Fruit fly (Drosophila melanogaster) whole organism, prepupa: ENCODE measurements around the gene Tmem43.

Source experiments
- CG10669 ChIP-seq: fragments of 200-800 bp; sonication (Bioruptor generic); optimal IDR thresholded peaks from 3 replicates; lab custom pipeline; 2018; ENCODE audit warnings: missing biosample characterization, mild to moderate bottlenecking, missing genetic modification characterization, moderate library complexity
- CG11294 ChIP-seq: fragments of 200-800 bp; sonication (Bioruptor generic); IDR thresholded peaks from 2 replicates; pipeline ENCODE4 v1.3.6; 2022; ENCODE audit warnings: missing biosample characterization, missing genetic modification characterization
- CG15336 ChIP-seq: fragments of 200-800 bp; sonication (Bioruptor generic); IDR thresholded peaks from 2 replicates; pipeline ENCODE4 v1.3.6; 2022; ENCODE audit warnings: missing biosample characterization, missing genetic modification characterization
- CG1621 ChIP-seq: fragments of 200-800 bp; sonication (Bioruptor generic); optimal IDR thresholded peaks from 3 replicates; lab custom pipeline; 2018; ENCODE audit warnings: missing biosample characterization, mild to moderate bottlenecking, missing genetic modification characterization
- CG16779 ChIP-seq: fragments of 200-800 bp; sonication (Bioruptor generic); optimal IDR thresholded peaks from 3 replicates; lab custom pipeline; 2017; ENCODE audit warnings: missing biosample characterization, mild to moderate bottlenecking, missing genetic modification characterization
- CG31627 ChIP-seq: fragments of 200-800 bp; sonication (Bioruptor generic); optimal IDR thresholded peaks from 3 replicates; lab custom pipeline; 2016; ENCODE audit warnings: missing biosample characterization, missing genetic modification characterization
- CG32006 ChIP-seq: fragments of 200-800 bp; sonication (Bioruptor generic); optimal IDR thresholded peaks from 3 replicates; lab custom pipeline; 2017; ENCODE audit warnings: missing biosample characterization, mild to moderate bottlenecking, missing genetic modification characterization
- CG34406 ChIP-seq: fragments of 200-800 bp; sonication (Bioruptor generic); optimal IDR thresholded peaks from 3 replicates; lab custom pipeline; 2016; ENCODE audit warnings: missing biosample characterization, missing genetic modification characterization
- CG3919 ChIP-seq: fragments of 200-800 bp; sonication (Bioruptor generic); optimal IDR thresholded peaks from 3 replicates; lab custom pipeline; 2016; ENCODE audit warnings: missing biosample characterization, missing genetic modification characterization
- CG4318 ChIP-seq: fragments of 200-800 bp; sonication (Bioruptor generic); optimal IDR thresholded peaks from 3 replicates; lab custom pipeline; 2017; ENCODE audit warnings: missing biosample characterization, mild to moderate bottlenecking, missing genetic modification characterization
- CG6276 ChIP-seq: fragments of 200-800 bp; sonication (Bioruptor generic); optimal IDR thresholded peaks from 2 replicates; lab custom pipeline; 2017; ENCODE audit warnings: missing biosample characterization, mild to moderate bottlenecking, missing genetic modification characterization
- CG6792 ChIP-seq: fragments of 200-800 bp; sonication (Bioruptor generic); optimal IDR thresholded peaks from 3 replicates; lab custom pipeline; 2016; ENCODE audit warnings: missing biosample characterization, missing genetic modification characterization
- CG6808 ChIP-seq: fragments of 200-800 bp; sonication (Bioruptor generic); optimal IDR thresholded peaks from 3 replicates; lab custom pipeline; 2017; ENCODE audit warnings: missing biosample characterization, missing genetic modification characterization, mild to moderate bottlenecking, moderate library complexity, missing genetic modification reagents
- CG7368 ChIP-seq: fragments of 200-800 bp; sonication (Bioruptor generic); optimal IDR thresholded peaks from 3 replicates; lab custom pipeline; 2016; ENCODE audit warnings: missing biosample characterization, missing genetic modification characterization
- CG8119 ChIP-seq: fragments of 200-800 bp; sonication (Bioruptor generic); IDR thresholded peaks from 3 replicates; pipeline ENCODE4 v1.3.6; 2022; ENCODE audit warnings: missing biosample characterization, missing genetic modification characterization
- CG9139 ChIP-seq: fragments of 200-800 bp; sonication (Bioruptor generic); optimal IDR thresholded peaks from 3 replicates; lab custom pipeline; 2017; ENCODE audit warnings: missing biosample characterization, mild to moderate bottlenecking, missing genetic modification characterization
- Eip75B ChIP-seq: fragments of 200-800 bp; sonication (Bioruptor generic); optimal IDR thresholded peaks from 3 replicates; lab custom pipeline; 2016; ENCODE audit warnings: missing biosample characterization, missing genetic modification characterization
- Eip78C ChIP-seq: fragments of 200-800 bp; sonication (Bioruptor generic); peaks from one replicate; lab custom pipeline; 2016; ENCODE audit warnings: missing biosample characterization, missing genetic modification characterization
- Ets96B ChIP-seq: fragments of 200-800 bp; optimal IDR thresholded peaks from 2 replicates; lab custom pipeline; 2019; ENCODE audit warnings: missing biosample characterization, mild to moderate bottlenecking, missing genetic modification characterization, moderate library complexity
- Gug ChIP-seq: fragments of 200-800 bp; sonication (Bioruptor generic); IDR thresholded peaks from 2 replicates; pipeline ENCODE4 v1.3.6; 2022; ENCODE audit warnings: missing biosample characterization, missing genetic modification characterization
- Hr38 ChIP-seq: sonication (Bioruptor generic); optimal IDR thresholded peaks from 2 replicates; lab custom pipeline; 2016; ENCODE audit warnings: missing biosample characterization, missing genetic modification characterization
- Hr39 ChIP-seq: fragments of 200-800 bp; sonication (Bioruptor generic); optimal IDR thresholded peaks from 2 replicates; lab custom pipeline; 2016; ENCODE audit warnings: missing biosample characterization, missing genetic modification characterization
- Hr4 ChIP-seq: fragments of 200-800 bp; sonication (Bioruptor generic); optimal IDR thresholded peaks from 3 replicates; lab custom pipeline; 2016; ENCODE audit warnings: missing biosample characterization, missing genetic modification characterization
- OdsH ChIP-seq: fragments of 200-800 bp; sonication (Bioruptor generic); optimal IDR thresholded peaks from 3 replicates; lab custom pipeline; 2016; ENCODE audit warnings: missing biosample characterization, missing genetic modification characterization
- Sox102F ChIP-seq: fragments of 200-800 bp; sonication (Bioruptor generic); optimal IDR thresholded peaks from 2 replicates; lab custom pipeline; 2016; ENCODE audit warnings: missing biosample characterization, mild to moderate bottlenecking, missing genetic modification characterization
- Sox14 ChIP-seq: fragments of 200-800 bp; sonication (Bioruptor generic); optimal IDR thresholded peaks from 3 replicates; lab custom pipeline; 2016; ENCODE audit warnings: missing biosample characterization, missing genetic modification characterization
- Sox15 ChIP-seq: fragments of 200-800 bp; sonication (Bioruptor generic); optimal IDR thresholded peaks from 3 replicates; lab custom pipeline; 2016; ENCODE audit warnings: missing biosample characterization, missing genetic modification characterization
- acj6 ChIP-seq: fragments of 200-800 bp; sonication (Bioruptor generic); optimal IDR thresholded peaks from 3 replicates; lab custom pipeline; 2016; ENCODE audit warnings: missing biosample characterization, missing genetic modification characterization
- cyc ChIP-seq: fragments of 200-800 bp; sonication (Bioruptor generic); optimal IDR thresholded peaks from 3 replicates; lab custom pipeline; 2016; ENCODE audit warnings: missing biosample characterization, missing genetic modification characterization
- dac ChIP-seq: fragments of 200-800 bp; sonication (Bioruptor generic); optimal IDR thresholded peaks from 2 replicates; lab custom pipeline; 2017; ENCODE audit warnings: missing biosample characterization, mild to moderate bottlenecking, missing genetic modification characterization
- dsx ChIP-seq: fragments of 200-800 bp; optimal IDR thresholded peaks from 3 replicates; lab custom pipeline; 2019; ENCODE audit warnings: missing biosample characterization, mild to moderate bottlenecking, missing genetic modification characterization, moderate library complexity; ENCODE audit not compliant: poor library complexity, severe bottlenecking
- eg ChIP-seq: fragments of 200-800 bp; sonication (Bioruptor generic); IDR thresholded peaks from 3 replicates; pipeline ENCODE4 v1.3.6; 2022; ENCODE audit warnings: missing biosample characterization, missing genetic modification characterization
- esn ChIP-seq: fragments of 200-800 bp; sonication (Bioruptor generic); optimal IDR thresholded peaks from 2 replicates; lab custom pipeline; 2016; ENCODE audit warnings: missing biosample characterization, mild to moderate bottlenecking, missing genetic modification characterization, moderate library complexity
- fd85E ChIP-seq: fragments of 200-800 bp; sonication (Bioruptor generic); optimal IDR thresholded peaks from 3 replicates; lab custom pipeline; 2016; ENCODE audit warnings: missing biosample characterization, missing genetic modification characterization
- fkh ChIP-seq: fragments of 200-800 bp; sonication (Bioruptor generic); optimal IDR thresholded peaks from 3 replicates; lab custom pipeline; 2017; ENCODE audit warnings: missing biosample characterization, mild to moderate bottlenecking, missing genetic modification characterization, moderate library complexity
- lz ChIP-seq: fragments of 200-800 bp; sonication (Bioruptor generic); optimal IDR thresholded peaks from 3 replicates; lab custom pipeline; 2016; ENCODE audit warnings: missing biosample characterization, missing genetic modification characterization
- net ChIP-seq: fragments of 200-800 bp; sonication (Bioruptor generic); optimal IDR thresholded peaks from 3 replicates; lab custom pipeline; 2016; ENCODE audit warnings: missing biosample characterization, missing genetic modification characterization
- salr ChIP-seq, 2 experiments: fragments of 200-800 bp; sonication (Bioruptor generic); optimal IDR thresholded peaks; 3 replicates each; lab custom pipeline; 2016 to 2018; ENCODE audit warnings: missing biosample characterization in 2 of 2, missing genetic modification characterization in 2 of 2, mild to moderate bottlenecking in 1 of 2
- ss ChIP-seq, 2 experiments: fragments of 200-800 bp; sonication (Bioruptor generic); optimal IDR thresholded peaks; 2 replicates in 1 of 2; 3 replicates in 1 of 2; lab custom pipeline; 2017 to 2018; ENCODE audit warnings: mild to moderate bottlenecking in 2 of 2, missing biosample characterization in 2 of 2, missing genetic modification characterization in 2 of 2, moderate library complexity in 1 of 2
- svp ChIP-seq: fragments of 200-800 bp; sonication (Bioruptor generic); peaks from one replicate; lab custom pipeline; 2016; ENCODE audit warnings: missing biosample characterization, missing genetic modification characterization
- topi ChIP-seq: fragments of 200-800 bp; sonication (Bioruptor generic); optimal IDR thresholded peaks from 3 replicates; lab custom pipeline; 2016; ENCODE audit warnings: missing biosample characterization, missing genetic modification characterization

The Tmem43 gene

dm6 chr3L:7866558-7866957, 48.4 kb downstream of the Tmem43 start:
- TF ChIP-seq CG16779 (tag; lab: Kevin White, UChicago): no peak
- TF ChIP-seq fkh (GFP tag; lab: Kevin White, UChicago): peak; percentile 70
- TF ChIP-seq Hr4 (GFP tag; lab: Kevin White, UChicago): peak; percentile 7
- no peak for TF ChIP-seq CG6808 (GFP tag; lab: Kevin White, UChicago)
- no peak for TF ChIP-seq CG6276 (GFP tag; lab: Kevin White, UChicago)
- peak; percentile 20 for TF ChIP-seq CG15336 (GFP tag; lab: Robert Waterston, UW)
- no peak for TF ChIP-seq cyc (GFP tag; lab: Kevin White, UChicago)
- no peak for TF ChIP-seq CG32006 (GFP tag; lab: Kevin White, UChicago)
- TF ChIP-seq eg (GFP tag; lab: Robert Waterston, UW): 0 out of 3 replicates have a peak, but pooled peaks have one; percentile 11

dm6 chr3L:7865747-7866387, 49.1 kb downstream of the Tmem43 start:
- TF ChIP-seq svp (GFP tag; lab: Kevin White, UChicago) (peak; percentile 70), CG32006 (GFP tag; lab: Kevin White, UChicago) (peak; percentile 2), CG6792 (no peak), fkh (GFP tag; lab: Kevin White, UChicago) (peak; percentile 68), Eip78C (peak; percentile 65)

dm6 chr3L:7865094-7865746, 49.7 kb downstream of the Tmem43 start:
- peak; percentile 86 for TF ChIP-seq svp (GFP tag; lab: Kevin White, UChicago)
- no peak for TF ChIP-seq CG1621 (tag; lab: Kevin White, UChicago)
- peak; percentile 81 for TF ChIP-seq Eip78C

DNA sequence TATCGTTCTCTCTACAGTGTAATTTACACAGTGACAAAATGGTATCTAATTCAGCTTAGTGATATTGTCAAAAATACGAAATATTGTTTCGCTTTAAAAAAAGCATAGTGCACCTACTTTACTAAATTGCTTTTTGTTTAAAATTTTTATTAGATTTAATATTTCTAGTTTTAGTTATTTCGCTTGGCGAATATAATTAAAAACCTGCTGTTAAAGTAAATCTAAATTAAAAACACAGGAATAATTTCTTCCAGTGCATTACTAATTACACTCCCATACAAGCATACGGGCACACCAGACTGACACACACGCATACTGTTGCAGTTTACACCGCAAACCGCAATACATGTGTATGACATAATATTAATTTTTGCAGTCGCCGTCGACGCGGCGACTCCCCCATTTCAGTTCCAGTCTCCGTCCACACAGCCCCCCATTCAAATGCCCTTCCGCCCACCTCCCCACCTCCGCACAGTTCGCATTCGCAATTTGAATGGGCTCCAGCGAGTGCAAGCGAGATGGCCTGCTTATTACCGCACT, 51.1 kb downstream of the Tmem43 start:
- TF ChIP-seq CG16779 (tag; lab: Kevin White, UChicago): no peak
- peak; percentile 81 for TF ChIP-seq esn (GFP tag; lab: Kevin White, UChicago)
- no peak for TF ChIP-seq dac (GFP tag; lab: Kevin White, UChicago)
- peak; percentile 68 for TF ChIP-seq lz (GFP tag; lab: Kevin White, UChicago)
- TF ChIP-seq CG3919 (GFP tag; lab: Kevin White, UChicago): peak; percentile 67
- TF ChIP-seq cyc (GFP tag; lab: Kevin White, UChicago): peak; percentile 64
- TF ChIP-seq ss (GFP tag; optimal IDR thresholded peaks at IDR 0.05; lab: Kevin White, UChicago): peak in 1 of 2 experiments; percentile 41
- peak; percentile 68 for TF ChIP-seq net (GFP tag; lab: Kevin White, UChicago)
- peak; percentile 75 for TF ChIP-seq acj6 (GFP tag; lab: Kevin White, UChicago)
- peak; percentile 83 for TF ChIP-seq CG32006 (GFP tag; lab: Kevin White, UChicago)
- peak; percentile 90 for TF ChIP-seq CG11294 (GFP tag; lab: Robert Waterston, UW)
- TF ChIP-seq CG10669 (GFP tag; lab: Kevin White, UChicago): peak; percentile 69
- peak; percentile 24 for TF ChIP-seq Sox102F (GFP tag; lab: Kevin White, UChicago)
- peak; percentile 84 for TF ChIP-seq svp (GFP tag; lab: Kevin White, UChicago)
- TF ChIP-seq CG31627 (GFP tag; lab: Kevin White, UChicago): peak; percentile 72
- peak; percentile 84 for TF ChIP-seq Gug (GFP tag; lab: Robert Waterston, UW)
- TF ChIP-seq CG9139: peak; percentile 41
- TF ChIP-seq CG15336 (GFP tag; lab: Robert Waterston, UW): peak; percentile 90
- peak; percentile 78 for TF ChIP-seq OdsH
- TF ChIP-seq CG8119 (GFP tag; lab: Robert Waterston, UW): peak; percentile 91
- TF ChIP-seq Hr39: peak; percentile 65
- TF ChIP-seq fd85E (GFP tag; lab: Kevin White, UChicago): no peak
- peak in 1 of 2 experiments; percentile 68 for TF ChIP-seq salr (GFP tag; optimal IDR thresholded peaks at IDR 0.05; lab: Kevin White, UChicago)
- TF ChIP-seq CG34406 (GFP tag; lab: Kevin White, UChicago): peak; percentile 64
- TF ChIP-seq Sox15 (GFP tag; lab: Kevin White, UChicago): peak; percentile 8
- TF ChIP-seq CG6808 (GFP tag; lab: Kevin White, UChicago): peak; percentile 67
- peak; percentile 57 for TF ChIP-seq CG4318 (GFP tag; lab: Kevin White, UChicago)
- peak; percentile 51 for TF ChIP-seq Ets96B (tag; lab: Kevin White, UChicago)
- no peak for TF ChIP-seq Hr38 (GFP tag; lab: Kevin White, UChicago)
- peak; percentile 88 for TF ChIP-seq eg (GFP tag; lab: Robert Waterston, UW)
- peak; percentile 62 for TF ChIP-seq Sox14 (GFP tag; lab: Kevin White, UChicago)
- TF ChIP-seq fkh (GFP tag; lab: Kevin White, UChicago): no peak
- TF ChIP-seq dsx (GFP tag; lab: Kevin White, UChicago): peak; percentile 18
- peak; percentile 55 for TF ChIP-seq CG7368 (GFP tag; lab: Kevin White, UChicago)
- TF ChIP-seq Eip75B: peak; percentile 66
- peak; percentile 69 for TF ChIP-seq topi (GFP tag; lab: Kevin White, UChicago)
